Worm (Caenorhabditis elegans) whole organism, mixed stage, embryonic: Measurements from ENCODE around the gene Y49E10.25.

Experiments used
- flh-1 ChIP-seq: fragments of 200-800 bp; sonication (Bioruptor generic); optimal IDR thresholded peaks from 2 replicates; lab custom pipeline; 2018; ENCODE audit warnings: mild to moderate bottlenecking, missing genetic modification characterization, moderate library complexity, missing compliant biosample characterization
- lsy-2 ChIP-seq: fragments of 150-350 bp; optimal IDR thresholded peaks from 2 replicates; lab custom pipeline; 2014; ENCODE audit warnings: missing biosample characterization, missing genetic modification characterization

ce11 chrIII:12472497-12472896 lies 19.4 kb downstream of the Y49E10.25 start, which contains the start of gene cccp-1:
- TF ChIP-seq lsy-2 (no peak), flh-1 (GFP tag; lab: Kevin White, UChicago) (no peak)
